Worm (Caenorhabditis elegans): ENCODE results near the gene ctps-1.

DNA sequence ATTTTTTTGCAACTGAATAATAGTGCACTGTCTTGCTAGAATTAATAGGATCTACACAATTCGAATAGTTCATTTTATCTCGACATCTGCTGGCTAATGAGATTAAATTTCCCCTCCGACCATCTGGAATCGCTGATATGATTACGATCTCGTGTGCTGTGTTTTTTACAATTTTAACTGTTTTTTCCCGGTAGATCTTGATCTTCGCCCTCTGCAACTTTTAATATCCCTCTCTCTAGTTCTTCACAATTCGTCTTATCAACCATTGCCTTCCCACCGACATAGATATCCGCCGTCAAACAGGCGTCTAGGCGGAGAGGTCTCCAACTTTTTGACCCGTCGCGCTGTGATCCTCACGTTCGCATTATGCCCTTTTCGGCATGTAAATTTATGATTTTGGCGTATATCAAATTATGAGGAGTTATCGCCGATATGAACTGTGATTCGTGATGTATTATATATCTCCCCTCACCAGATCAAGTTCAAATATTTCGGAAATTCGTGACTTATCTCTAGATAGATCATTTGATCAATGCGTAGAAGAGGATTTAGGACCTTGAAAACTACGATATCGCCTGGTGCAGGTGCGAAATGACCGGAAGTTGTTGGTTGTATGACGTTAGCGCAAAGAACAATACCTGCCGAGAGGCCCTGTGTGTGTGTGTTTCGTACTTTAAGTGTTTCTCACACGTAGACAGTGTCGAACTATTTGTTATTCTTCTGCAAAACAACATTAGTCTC is 16.0 kb upstream of the ctps-1 start:
- TF ChIP-seq zag-1 (tag; optimal IDR thresholded peaks at IDR 0.05) (no peak), lin-15B (tag; optimal IDR thresholded peaks at IDR 0.05) (no peak), fkh-10 (GFP tag; optimal IDR thresholded peaks at IDR 0.05) (no peak), unc-39 (tag; optimal IDR thresholded peaks at IDR 0.05) (no peak), ztf-11 (tag; optimal IDR thresholded peaks at IDR 0.05) (no peak), ama-1 (optimal IDR thresholded peaks at IDR 0.05) (no peak), daf-8 (GFP tag; IDR thresholded peaks at IDR 0.05) (no peak), nhr-237 (tag; optimal IDR thresholded peaks at IDR 0.05) (no peak), lir-3 (tag; optimal IDR thresholded peaks at IDR 0.05) (no peak), mdl-1 (tag; optimal IDR thresholded peaks at IDR 0.05) (no peak), R02D3.7 (tag; optimal IDR thresholded peaks at IDR 0.05) (no peak)

Data from whole organism, L4 larva.